Worm (Caenorhabditis elegans): Measurements from ENCODE around the gene M70.3.

M70.3 gene

ce11 chrIV:2220147-2220546, 22.1 kb downstream of the M70.3 start:
- TF ChIP-seq sea-2 (GFP tag; optimal IDR thresholded peaks at IDR 0.05) (no peak), pha-4 (tag; optimal IDR thresholded peaks at IDR 0.05) (peak; percentile 82), nhr-76 (tag; optimal IDR thresholded peaks at IDR 0.05) (no peak), elt-2 (tag; optimal IDR thresholded peaks at IDR 0.05) (peak; percentile 37), skn-1 (tag; optimal IDR thresholded peaks at IDR 0.05) (peak; percentile 61), nfya-1 (tag; optimal IDR thresholded peaks at IDR 0.05; ENCODE audit: insufficient read depth) (peak; percentile 5), ztf-4 (tag; optimal IDR thresholded peaks at IDR 0.05) (no peak), nhr-25 (tag; optimal IDR thresholded peaks at IDR 0.05) (peak; percentile 21), mdl-1 (tag; optimal IDR thresholded peaks at IDR 0.05) (no peak), pqm-1 (tag; optimal IDR thresholded peaks at IDR 0.05) (peak; percentile 31), eor-1 (tag; optimal IDR thresholded peaks at IDR 0.05) (no peak), R02D3.7 (tag; optimal IDR thresholded peaks at IDR 0.05) (no peak), jun-1 (tag; optimal IDR thresholded peaks at IDR 0.05) (peak; percentile 32), nhr-23 (tag; optimal IDR thresholded peaks at IDR 0.05) (peak; percentile 50), egl-5 (tag; optimal IDR thresholded peaks at IDR 0.05) (peak; percentile 49)

ce11 chrIV:2219334-2219755, 22.9 kb downstream of the M70.3 start:
- TF ChIP-seq egl-27 (tag; optimal IDR thresholded peaks at IDR 0.05) = peak; percentile 78
- TF ChIP-seq daf-12 (tag; optimal IDR thresholded peaks at IDR 0.05) = peak; percentile 31
- TF ChIP-seq nhr-11 (tag; optimal IDR thresholded peaks at IDR 0.05) = peak; percentile 87
- no peak for TF ChIP-seq ceh-16 (tag; optimal IDR thresholded peaks at IDR 0.05)
- TF ChIP-seq nhr-77 (tag; optimal IDR thresholded peaks at IDR 0.05) = peak; percentile 89
- TF ChIP-seq elt-1 (tag; optimal IDR thresholded peaks at IDR 0.05) = peak; percentile 63
- TF ChIP-seq sea-2 (GFP tag; optimal IDR thresholded peaks at IDR 0.05) = peak; percentile 62
- TF ChIP-seq unc-62 (GFP tag; optimal IDR thresholded peaks at IDR 0.05) = peak; percentile 71
- peak in 1 of 3 experiments; percentile 70 for TF ChIP-seq elt-3 (tag; optimal IDR thresholded peaks at IDR 0.05)
- TF ChIP-seq eor-1 (tag; optimal IDR thresholded peaks at IDR 0.05) = peak in 1 of 2 experiments; percentile 72
- TF ChIP-seq ceh-82 (tag; optimal IDR thresholded peaks at IDR 0.05) = peak; percentile 73
- TF ChIP-seq mml-1 (tag; optimal IDR thresholded peaks at IDR 0.05) = peak; percentile 67
- no peak for TF ChIP-seq nhr-76 (tag; optimal IDR thresholded peaks at IDR 0.05)
- TF ChIP-seq ceh-9 (tag; optimal IDR thresholded peaks at IDR 0.05) = no peak
- peak; percentile 6 for TF ChIP-seq snpc-4 (tag; optimal IDR thresholded peaks at IDR 0.05)
- TF ChIP-seq aly-2 (tag; optimal IDR thresholded peaks at IDR 0.05) = no peak
- peak; percentile 96 for TF ChIP-seq tbx-2 (tag; optimal IDR thresholded peaks at IDR 0.05)
- TF ChIP-seq nhr-67 (tag; optimal IDR thresholded peaks at IDR 0.05) = no peak
- TF ChIP-seq nhr-23 (tag; optimal IDR thresholded peaks at IDR 0.05) = peak; percentile 98
- TF ChIP-seq lin-15B (tag; optimal IDR thresholded peaks at IDR 0.05) = peak; percentile 79
- peak; percentile 98 for TF ChIP-seq nhr-25 (tag; optimal IDR thresholded peaks at IDR 0.05)
- TF ChIP-seq pqm-1 (tag; optimal IDR thresholded peaks at IDR 0.05) = peak; percentile 44
- TF ChIP-seq ztf-4 (tag; optimal IDR thresholded peaks at IDR 0.05) = peak; percentile 23
- peak; percentile 98 for TF ChIP-seq mdl-1 (tag; optimal IDR thresholded peaks at IDR 0.05)
- no peak for TF ChIP-seq nhr-237 (tag; optimal IDR thresholded peaks at IDR 0.05)
- peak; percentile 86 for TF ChIP-seq elt-2 (tag; optimal IDR thresholded peaks at IDR 0.05)
- peak; percentile 96 for TF ChIP-seq nfya-1 (tag; optimal IDR thresholded peaks at IDR 0.05; ENCODE audit: insufficient read depth)
- TF ChIP-seq skn-1 (tag; optimal IDR thresholded peaks at IDR 0.05) = peak; percentile 37
- no peak for TF ChIP-seq nhr-28 (tag; optimal IDR thresholded peaks at IDR 0.05)
- TF ChIP-seq nhr-12 (tag; optimal IDR thresholded peaks at IDR 0.05) = no peak
- no peak for TF ChIP-seq fos-1 (tag; optimal IDR thresholded peaks at IDR 0.05)
- peak; percentile 87 for TF ChIP-seq R02D3.7 (tag; optimal IDR thresholded peaks at IDR 0.05)
- TF ChIP-seq unc-39 (tag; optimal IDR thresholded peaks at IDR 0.05) = no peak
- peak; percentile 92 for TF ChIP-seq pha-4 (tag; optimal IDR thresholded peaks at IDR 0.05)
- TF ChIP-seq ztf-11 (tag; optimal IDR thresholded peaks at IDR 0.05) = no peak
- TF ChIP-seq nhr-43 (tag; optimal IDR thresholded peaks at IDR 0.05; ENCODE audit: poor library complexity, severe bottlenecking) = peak; percentile 97
- peak; percentile 81 for TF ChIP-seq hmg-11 (tag; optimal IDR thresholded peaks at IDR 0.05)
- peak; percentile 95 for TF ChIP-seq jun-1 (tag; optimal IDR thresholded peaks at IDR 0.05)
- TF ChIP-seq lsy-12 (tag; optimal IDR thresholded peaks at IDR 0.05) = peak; percentile 97
- TF ChIP-seq fkh-2 (tag; optimal IDR thresholded peaks at IDR 0.05) = no peak
- peak; percentile 74 for TF ChIP-seq zag-1 (tag; optimal IDR thresholded peaks at IDR 0.05)
- peak; percentile 71 for TF ChIP-seq ama-1 (optimal IDR thresholded peaks at IDR 0.05)
- TF ChIP-seq egl-5 (tag; optimal IDR thresholded peaks at IDR 0.05) = peak; percentile 56
- TF ChIP-seq fkh-10 (GFP tag; optimal IDR thresholded peaks at IDR 0.05) = peak; percentile 79
- TF ChIP-seq ZK546.5 (tag; optimal IDR thresholded peaks at IDR 0.05) = peak; percentile 55
- peak; percentile 83 for TF ChIP-seq lin-39 (tag; optimal IDR thresholded peaks at IDR 0.05)
- TF ChIP-seq ceh-28 (tag; optimal IDR thresholded peaks at IDR 0.05) = peak; percentile 91

Measured in whole organism, L3 larva.